Fruit fly (Drosophila melanogaster) whole organism, embryonic: ENCODE measurements around the gene CG43163.

ENCODE experiments used
- ATbp ChIP-seq: fragments of 200-800 bp; sonication (Bioruptor generic); optimal IDR thresholded peaks from 2 replicates; lab custom pipeline; 2017; ENCODE audit warnings: missing biosample characterization, mild to moderate bottlenecking, missing genetic modification characterization, missing genetic modification reagents
- Atf-2 ChIP-seq: fragments of 200-800 bp; sonication (Bioruptor generic); optimal IDR thresholded peaks from 2 replicates; lab custom pipeline; 2016; ENCODE audit warnings: missing biosample characterization, missing genetic modification characterization
- Bdp1 ChIP-seq: fragments of 200-800 bp; sonication (Bioruptor generic); optimal IDR thresholded peaks from 3 replicates; lab custom pipeline; 2016; ENCODE audit warnings: missing biosample characterization, missing genetic modification characterization
- Bteb2 ChIP-seq: fragments of 200-800 bp; sonication (Bioruptor generic); optimal IDR thresholded peaks from 2 replicates; lab custom pipeline; 2016; ENCODE audit warnings: missing biosample characterization, missing genetic modification characterization
- CG10267 ChIP-seq: fragments of 200-800 bp; sonication (Bioruptor generic); optimal IDR thresholded peaks from 2 replicates; lab custom pipeline; 2018; ENCODE audit warnings: missing biosample characterization, mild to moderate bottlenecking, missing genetic modification characterization, moderate library complexity
- CG10366 ChIP-seq: fragments of 200-800 bp; sonication (Bioruptor generic); IDR thresholded peaks from 2 replicates; pipeline ENCODE4 v1.3.6; 2022; ENCODE audit warnings: missing biosample characterization, missing genetic modification characterization
- CG12236 ChIP-seq: fragments of 200-800 bp; sonication (Bioruptor generic); optimal IDR thresholded peaks from 2 replicates; lab custom pipeline; 2016; ENCODE audit warnings: missing biosample characterization, missing genetic modification characterization
- CG12744 ChIP-seq: fragments of 200-800 bp; sonication (Bioruptor generic); optimal IDR thresholded peaks from 2 replicates; lab custom pipeline; 2016; ENCODE audit warnings: missing biosample characterization, missing genetic modification characterization
- CG13287 ChIP-seq: fragments of 200-800 bp; sonication (Bioruptor generic); IDR thresholded peaks from 2 replicates; pipeline ENCODE4 v1.3.6; 2022; ENCODE audit warnings: missing biosample characterization, missing genetic modification characterization; ENCODE audit not compliant: partially characterized antibody
- CG13894 ChIP-seq: fragments of 200-800 bp; sonication (Bioruptor generic); optimal IDR thresholded peaks from 3 replicates; lab custom pipeline; 2018; ENCODE audit warnings: missing biosample characterization, mild to moderate bottlenecking, missing genetic modification characterization, moderate library complexity
- CG17359 ChIP-seq: fragments of 200-800 bp; sonication (Bioruptor generic); optimal IDR thresholded peaks from 3 replicates; lab custom pipeline; 2018; ENCODE audit warnings: missing biosample characterization, mild to moderate bottlenecking, missing genetic modification characterization, moderate library complexity
- CG30020 ChIP-seq: fragments of 200-800 bp; optimal IDR thresholded peaks from 2 replicates; lab custom pipeline; 2019; ENCODE audit warnings: missing biosample characterization, mild to moderate bottlenecking, missing genetic modification characterization, moderate library complexity
- CG3838 ChIP-seq: fragments of 200-800 bp; sonication (Bioruptor generic); optimal IDR thresholded peaks from 3 replicates; lab custom pipeline; 2016; ENCODE audit warnings: missing biosample characterization, missing genetic modification characterization
- CG6854 ChIP-seq: fragments of 200-800 bp; sonication (Bioruptor generic); optimal IDR thresholded peaks from 3 replicates; lab custom pipeline; 2017; ENCODE audit warnings: missing biosample characterization, mild to moderate bottlenecking, missing genetic modification characterization
- CG8388 ChIP-seq: fragments of 200-800 bp; sonication (Bioruptor generic); optimal IDR thresholded peaks from 2 replicates; lab custom pipeline; 2019; ENCODE audit warnings: missing biosample characterization, mild to moderate bottlenecking, missing genetic modification characterization, moderate library complexity
- CG9437 ChIP-seq: fragments of 200-800 bp; sonication (Bioruptor generic); optimal IDR thresholded peaks from 2 replicates; lab custom pipeline; 2018; ENCODE audit warnings: missing biosample characterization, mild to moderate bottlenecking, missing genetic modification characterization
- CG9727 ChIP-seq: fragments of 200-800 bp; sonication (Bioruptor generic); optimal IDR thresholded peaks from 3 replicates; lab custom pipeline; 2017; ENCODE audit warnings: missing biosample characterization, mild to moderate bottlenecking, missing genetic modification characterization
- CG9876 ChIP-seq: fragments of 200-800 bp; sonication (Bioruptor generic); optimal IDR thresholded peaks from 2 replicates; lab custom pipeline; 2016; ENCODE audit warnings: missing biosample characterization, missing genetic modification characterization
- D ChIP-seq, 2 experiments: fragments of 200-800 bp in 1 of 2; fragments of >200 bp in 1 of 2; sonication (Bioruptor generic) in 1 of 2; optimal IDR thresholded peaks; 2 replicates in 1 of 2; 3 replicates in 1 of 2; lab custom pipeline; 2017; ENCODE audit warnings: mild to moderate bottlenecking in 1 of 2, missing biosample characterization in 1 of 2, missing genetic modification characterization in 1 of 2, missing genetic modification reagents in 1 of 2
- Dad ChIP-seq: fragments of 200-800 bp; sonication (Bioruptor generic); optimal IDR thresholded peaks from 3 replicates; lab custom pipeline; 2016; ENCODE audit warnings: missing biosample characterization, missing genetic modification characterization
- Dref ChIP-seq: fragments of 200-800 bp; sonication (Bioruptor generic); IDR thresholded peaks from 2 replicates; pipeline ENCODE4 v1.3.6; 2022; ENCODE audit warnings: missing biosample characterization, missing genetic modification characterization
- Eip74EF ChIP-seq, 2 experiments: fragments of 200-800 bp in 1 of 2; fragments of >200 bp in 1 of 2; sonication (Bioruptor generic) in 1 of 2; optimal IDR thresholded peaks; 2 replicates each; lab custom pipeline; 2017 to 2019; ENCODE audit warnings: missing biosample characterization in 2 of 2, missing genetic modification characterization in 2 of 2, mild to moderate bottlenecking in 1 of 2, moderate library complexity in 1 of 2
- HHEX ChIP-seq: fragments of 200-800 bp; sonication (Bioruptor generic); optimal IDR thresholded peaks from 3 replicates; lab custom pipeline; 2017; ENCODE audit warnings: missing biosample characterization, mild to moderate bottlenecking, missing genetic modification characterization, missing genetic modification reagents
- Jarid2 ChIP-seq: fragments of 200-800 bp; sonication (Bioruptor generic); optimal IDR thresholded peaks from 3 replicates; lab custom pipeline; 2017; ENCODE audit warnings: mild to moderate bottlenecking, missing biosample characterization, missing genetic modification reagents, missing genetic modification characterization
- Myb ChIP-seq: fragments of 200-800 bp; sonication (Bioruptor generic); optimal IDR thresholded peaks from 2 replicates; lab custom pipeline; 2016; ENCODE audit warnings: missing biosample characterization, missing genetic modification characterization
- Six4 ChIP-seq: fragments of 200-800 bp; sonication (Bioruptor generic); optimal IDR thresholded peaks from 2 replicates; lab custom pipeline; 2016; ENCODE audit warnings: missing biosample characterization, missing genetic modification characterization
- Xbp1 ChIP-seq: fragments of 200-800 bp; sonication (Bioruptor generic); optimal IDR thresholded peaks from 3 replicates; lab custom pipeline; 2016; ENCODE audit warnings: missing biosample characterization, mild to moderate bottlenecking, missing genetic modification characterization
- al ChIP-seq: fragments of 200-800 bp; sonication (Bioruptor generic); IDR thresholded peaks from 2 replicates; pipeline ENCODE4 v1.3.6; 2022; ENCODE audit warnings: missing biosample characterization, missing genetic modification characterization
- dpn ChIP-seq, 2 experiments: fragments of 200-800 bp; sonication (Bioruptor generic); optimal IDR thresholded peaks; 3 replicates each; lab custom pipeline; 2016; ENCODE audit warnings: missing biosample characterization in 2 of 2, missing genetic modification characterization in 2 of 2
- ems ChIP-seq: fragments of 200-800 bp; sonication (Bioruptor generic); optimal IDR thresholded peaks from 3 replicates; lab custom pipeline; 2016; ENCODE audit warnings: missing biosample characterization, missing genetic modification characterization
- gcm2 ChIP-seq: fragments of 200-800 bp; sonication (Bioruptor generic); optimal IDR thresholded peaks from 2 replicates; lab custom pipeline; 2016; ENCODE audit warnings: missing biosample characterization, missing genetic modification characterization
- grau ChIP-seq: fragments of 200-800 bp; optimal IDR thresholded peaks from 3 replicates; lab custom pipeline; 2019; ENCODE audit warnings: missing biosample characterization, mild to moderate bottlenecking, missing genetic modification characterization, moderate library complexity
- grn ChIP-seq: fragments of 200-800 bp; sonication (Bioruptor generic); optimal IDR thresholded peaks from 3 replicates; lab custom pipeline; 2017; ENCODE audit warnings: missing biosample characterization, missing genetic modification characterization
- gro ChIP-seq: fragments of 200-800 bp; sonication (Bioruptor generic); optimal IDR thresholded peaks from 2 replicates; lab custom pipeline; 2016; ENCODE audit warnings: missing biosample characterization, missing genetic modification characterization
- ham ChIP-seq: fragments of 200-800 bp; sonication (Bioruptor generic); IDR thresholded peaks from 2 replicates; pipeline ENCODE4 v1.3.6; 2022; ENCODE audit warnings: missing biosample characterization, missing genetic modification characterization
- lab ChIP-seq: fragments of 200-800 bp; sonication (Bioruptor generic); optimal IDR thresholded peaks from 3 replicates; lab custom pipeline; 2017; ENCODE audit warnings: missing biosample characterization, missing genetic modification characterization, mild to moderate bottlenecking, moderate library complexity, missing genetic modification reagents
- nerfin-1 ChIP-seq: fragments of 200-800 bp; sonication (Bioruptor generic); optimal IDR thresholded peaks from 3 replicates; lab custom pipeline; 2019; ENCODE audit warnings: missing biosample characterization, mild to moderate bottlenecking, missing genetic modification characterization, moderate library complexity
- nerfin-2 ChIP-seq: fragments of 200-800 bp; sonication (Bioruptor generic); IDR thresholded peaks from 2 replicates; pipeline ENCODE4 v1.3.6; 2022; ENCODE audit warnings: missing biosample characterization, missing genetic modification characterization; ENCODE audit not compliant: partially characterized antibody
- nom ChIP-seq: fragments of 200-800 bp; sonication (Bioruptor generic); optimal IDR thresholded peaks from 2 replicates; lab custom pipeline; 2017; ENCODE audit warnings: missing biosample characterization, missing genetic modification characterization, mild to moderate bottlenecking, moderate library complexity, missing genetic modification reagents
- onecut ChIP-seq: fragments of 200-800 bp; sonication (Bioruptor generic); IDR thresholded peaks from 2 replicates; pipeline ENCODE4 v1.3.6; 2022; ENCODE audit warnings: missing biosample characterization, missing genetic modification characterization
- prd ChIP-seq, 3 experiments: fragments of >200 bp in 2 of 3; fragments of 200-800 bp in 1 of 3; sonication (Bioruptor generic) in 1 of 3; optimal IDR thresholded peaks in 2 of 3; IDR thresholded peaks in 1 of 3; 2 replicates in 2 of 3; 3 replicates in 1 of 3; pipeline versions ENCODE4 v1.3.6 to Lab custom; 2017 to 2022; ENCODE audit warnings: missing biosample characterization in 1 of 3, missing genetic modification characterization in 1 of 3
- pros ChIP-seq: fragments of 200-800 bp; sonication (Bioruptor generic); optimal IDR thresholded peaks from 3 replicates; lab custom pipeline; 2019; ENCODE audit warnings: missing biosample characterization, mild to moderate bottlenecking, missing genetic modification characterization, moderate library complexity
- sens-2 ChIP-seq: fragments of 200-800 bp; sonication (Bioruptor generic); IDR thresholded peaks from 2 replicates; pipeline ENCODE4 v1.3.6; 2022; ENCODE audit warnings: missing biosample characterization, missing genetic modification characterization
- sim ChIP-seq: fragments of 200-800 bp; sonication (Bioruptor generic); IDR thresholded peaks from 2 replicates; pipeline ENCODE4 v1.3.6; 2022; ENCODE audit warnings: missing biosample characterization, missing genetic modification characterization
- sob ChIP-seq: fragments of 200-800 bp; sonication (Bioruptor generic); IDR thresholded peaks from 2 replicates; pipeline ENCODE4 v1.3.6; 2022; ENCODE audit warnings: missing biosample characterization, missing genetic modification characterization
- tio ChIP-seq: fragments of 200-800 bp; sonication (Bioruptor generic); optimal IDR thresholded peaks from 2 replicates; lab custom pipeline; 2017; ENCODE audit warnings: missing biosample characterization, missing genetic modification characterization, inconsistent platforms
- zfh2 ChIP-seq: fragments of 200-800 bp; sonication (Bioruptor generic); optimal IDR thresholded peaks from 2 replicates; lab custom pipeline; 2016; ENCODE audit warnings: missing biosample characterization, missing genetic modification characterization

CG43163 gene

dm6 chr3L:8457866-8458766 is 48.8 kb downstream of the CG43163 start (continued):
- TF ChIP-seq CG12236 (GFP tag; lab: Kevin White, UChicago) (peak; percentile 96), Myb (GFP tag; lab: Kevin White, UChicago) (peak; percentile 87), dpn (GFP tag; optimal IDR thresholded peaks at IDR 0.05; lab: Kevin White, UChicago) (peak; percentile 98 to 99), al (GFP tag; lab: Robert Waterston, UW) (peak; percentile 96), Bteb2 (peak; percentile 98), pros (GFP tag; lab: Kevin White, UChicago) (peak; percentile 47), zfh2 (GFP tag; lab: Kevin White, UChicago) (peak; percentile 93), nerfin-1 (tag; lab: Kevin White, UChicago) (peak; percentile 98), ham (peak; percentile 89), CG3838 (peak; percentile 96), grn (GFP tag; lab: Kevin White, UChicago) (peak; percentile 93), CG13287 (GFP tag; lab: Robert Waterston, UW) (no peak), grau (tag; lab: Kevin White, UChicago) (peak; percentile 98), CG17359 (peak; percentile 99), Xbp1 (GFP tag; lab: Kevin White, UChicago) (peak; percentile 99), CG8388 (GFP tag; lab: Kevin White, UChicago) (peak; percentile 99), Atf-2 (GFP tag; lab: Kevin White, UChicago) (peak; percentile 97), nerfin-2 (GFP tag; lab: Robert Waterston, UW) (no peak), nom (GFP tag; lab: Kevin White, UChicago) (peak; percentile 86), gcm2 (GFP tag; lab: Kevin White, UChicago) (peak; percentile 94), CG13894 (tag; lab: Kevin White, UChicago) (peak; percentile 92), Bdp1 (GFP tag; lab: Kevin White, UChicago) (peak; percentile 92), CG9727 (GFP tag; lab: Kevin White, UChicago) (peak; percentile 99), CG10267 (peak; percentile 94), CG6854 (peak; percentile 97), CG9437 (GFP tag; lab: Kevin White, UChicago) (peak; percentile 95), Dad (GFP tag; lab: Kevin White, UChicago) (peak; percentile 97), CG30020 (peak; percentile 89), CG9876 (peak; percentile 92), sim (GFP tag; lab: Robert Waterston, UW) (peak; percentile 97), Dref (GFP tag; lab: Robert Waterston, UW) (no peak), D (optimal IDR thresholded peaks at IDR 0.05; lab: Kevin White, UChicago) (no peak), D (GFP tag; optimal IDR thresholded peaks at IDR 0.05; lab: Kevin White, UChicago) (peak; percentile 99), CG12744 (GFP tag; lab: Kevin White, UChicago) (peak; percentile 96), Jarid2 (GFP tag; lab: Kevin White, UChicago) (peak; percentile 88), prd (optimal IDR thresholded peaks at IDR 0.05; lab: Kevin White, UChicago) (no peak), prd (GFP tag; IDR thresholded peaks at IDR 0.05; lab: Robert Waterston, UW) (peak; percentile 99), CG10366 (GFP tag; lab: Robert Waterston, UW) (peak; percentile 98), onecut (GFP tag; lab: Robert Waterston, UW) (peak; percentile 95), Six4 (GFP tag; lab: Kevin White, UChicago) (peak; percentile 99), lab (GFP tag; lab: Kevin White, UChicago) (peak; percentile 98), ems (GFP tag; lab: Kevin White, UChicago) (peak; percentile 98), HHEX (GFP tag; lab: Kevin White, UChicago) (peak; percentile 97), Eip74EF (GFP tag; optimal IDR thresholded peaks at IDR 0.05; lab: Kevin White, UChicago) (peak in 1 of 2 experiments; percentile 99), sens-2 (peak; percentile 97), tio (peak; percentile 99), sob (GFP tag; lab: Robert Waterston, UW) (peak; percentile 97), gro (GFP tag; lab: Kevin White, UChicago) (peak; percentile 97), ATbp (GFP tag; lab: Kevin White, UChicago) (peak; percentile 99)
